Worm (Caenorhabditis elegans): ENCODE results near the gene T03G11.9.

T03G11.9 gene

DNA sequence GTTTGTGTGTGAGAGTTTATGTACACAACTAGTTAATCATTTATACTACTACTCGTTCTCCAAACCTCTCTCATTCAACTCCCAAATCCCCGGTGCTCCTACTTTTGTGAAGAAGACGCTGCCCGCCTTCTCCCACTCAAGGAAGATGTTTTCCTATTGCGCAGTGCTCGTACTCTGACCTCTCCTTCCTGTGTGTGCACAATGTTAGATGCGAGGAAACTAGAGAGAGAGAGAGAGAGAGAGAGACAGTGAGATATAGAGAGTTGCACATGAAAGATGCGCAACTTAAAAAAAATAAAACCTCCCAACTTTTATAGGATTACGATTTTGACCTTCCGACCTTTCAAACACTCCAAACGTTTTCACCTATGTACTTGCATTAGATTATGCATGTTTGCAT, 26.5 kb downstream of the T03G11.9 start:
- TF ChIP-seq mec-3 (tag; optimal IDR thresholded peaks at IDR 0.05; ENCODE audit: borderline replicate concordance) (no peak), odd-2 (tag; optimal IDR thresholded peaks at IDR 0.05) (no peak), unc-42 (tag; optimal IDR thresholded peaks at IDR 0.05) (peak; percentile 82)

DNA sequence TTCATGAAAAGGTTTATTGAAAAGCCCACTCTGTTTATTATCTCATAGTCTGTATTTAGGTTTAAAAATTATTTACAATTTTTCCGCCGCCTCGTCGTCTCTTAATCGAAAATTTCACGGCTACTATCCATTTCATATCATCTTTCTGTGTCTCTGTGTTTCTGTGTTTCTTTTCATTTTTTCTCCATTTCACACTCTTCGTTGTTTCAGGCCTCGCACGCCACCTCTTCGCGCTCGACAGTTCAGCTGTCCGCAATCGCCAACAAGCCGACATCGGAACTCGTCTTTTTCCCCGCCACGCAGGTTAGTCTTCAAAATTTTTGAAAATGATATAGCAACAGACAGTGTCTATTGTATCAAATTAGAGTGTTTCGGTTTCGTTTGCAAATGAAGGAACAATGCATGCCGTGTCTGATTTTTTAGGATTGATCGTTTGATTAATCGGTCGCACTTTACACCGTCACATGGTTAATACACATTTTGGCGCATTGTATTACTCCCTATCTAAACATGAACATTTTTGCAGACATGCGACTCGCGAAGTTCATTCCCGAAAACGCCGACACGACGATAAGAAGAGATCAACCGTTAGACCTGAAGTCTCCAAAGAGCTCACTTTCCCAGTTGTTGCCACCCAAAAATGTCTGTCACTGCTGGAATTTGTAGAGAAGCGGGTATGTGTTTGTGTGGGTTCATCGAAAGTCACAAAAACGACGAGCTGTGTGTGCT, 27.1 kb downstream of the T03G11.9 start:
- TF ChIP-seq eyg-1 (tag; optimal IDR thresholded peaks at IDR 0.05) (no peak), zip-5 (tag; optimal IDR thresholded peaks at IDR 0.05) (no peak), unc-3 (GFP tag; conservative IDR thresholded peaks at IDR 0.05) (no peak), unc-3 (tag; optimal IDR thresholded peaks at IDR 0.05) (no peak), dve-1 (tag; optimal IDR thresholded peaks at IDR 0.05) (no peak), ttx-3 (tag; optimal IDR thresholded peaks at IDR 0.05) (no peak), unc-42 (tag; optimal IDR thresholded peaks at IDR 0.05) (no peak), ceh-14 (tag; optimal IDR thresholded peaks at IDR 0.05) (no peak)

ce11 chrX:5213032-5213431, 29.0 kb downstream of the T03G11.9 start:
- no peak for TF ChIP-seq pax-1 (tag; optimal IDR thresholded peaks at IDR 0.05)

DNA sequence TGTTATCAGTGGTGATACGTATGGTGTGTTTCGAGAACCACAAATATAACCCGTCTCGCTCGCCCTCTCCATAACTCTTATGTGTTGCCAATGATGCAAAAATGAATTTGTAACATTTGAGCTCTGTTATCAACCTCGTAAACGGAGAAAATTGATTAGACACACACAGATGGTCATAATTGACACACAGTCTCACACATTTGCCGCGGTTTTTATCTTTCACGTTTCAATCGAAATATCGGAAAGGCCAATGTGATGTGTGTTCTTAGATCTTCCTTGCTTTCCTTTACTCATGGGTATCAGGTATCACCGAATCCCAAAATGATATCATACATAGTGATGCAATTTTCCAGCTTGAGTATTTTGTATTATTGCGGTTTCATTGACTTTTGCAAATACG, 29.5 kb downstream of the T03G11.9 start:
- TF ChIP-seq elt-2 (tag; optimal IDR thresholded peaks at IDR 0.05) (peak; percentile 88), mec-3 (tag; optimal IDR thresholded peaks at IDR 0.05; ENCODE audit: borderline replicate concordance) (no peak), pqm-1 (tag; optimal IDR thresholded peaks at IDR 0.05) (peak; percentile 29)

DNA sequence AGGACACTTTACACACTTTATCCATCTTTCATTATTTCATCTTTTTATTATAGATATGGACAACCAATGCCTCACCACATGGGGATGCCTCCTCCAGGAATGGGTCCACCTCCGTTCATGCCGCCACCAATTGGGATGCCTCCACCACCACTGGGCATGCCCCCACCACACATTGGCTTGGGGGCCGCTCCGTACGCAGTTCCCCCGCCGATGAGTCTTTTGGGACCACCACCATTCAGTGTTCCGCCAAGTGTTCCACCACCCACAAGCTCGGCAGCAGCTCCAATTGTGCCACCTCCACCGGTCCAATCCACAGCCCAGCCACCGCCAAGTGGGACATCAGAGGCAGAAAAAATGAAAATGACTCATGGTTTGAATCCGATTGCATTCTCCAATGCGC, 30.8 kb downstream of the T03G11.9 start:
- TF ChIP-seq C08G9.2 (tag; optimal IDR thresholded peaks at IDR 0.05) (peak; percentile 26), ceh-30 (tag; optimal IDR thresholded peaks at IDR 0.05) (no peak)

DNA sequence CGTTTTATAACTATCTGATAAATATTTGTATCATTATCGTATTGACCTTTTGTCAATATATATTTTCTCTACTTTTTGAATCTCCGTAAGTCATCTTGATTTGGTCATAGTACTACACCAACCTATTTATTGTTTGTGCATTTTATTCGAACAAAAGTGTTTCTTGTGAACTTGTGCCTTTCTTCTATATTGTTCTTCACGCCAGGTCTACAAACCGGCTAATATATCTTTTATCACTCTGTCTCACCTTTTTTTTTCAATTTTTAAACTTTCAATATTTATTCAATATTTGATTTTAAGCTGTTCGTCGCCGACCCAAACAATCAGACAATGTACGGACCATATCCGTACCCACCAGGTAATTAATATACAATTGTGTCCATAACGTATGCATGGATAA, 32.0 kb downstream of the T03G11.9 start, which contains the start of gene hrpa-2:
Gene hrpa-2, plus strand, starts transcription at position 301 of the 400 bp plus-strand sequence.
- TF ChIP-seq npax-4 (tag; optimal IDR thresholded peaks at IDR 0.05) (no peak), pat-9 (tag; optimal IDR thresholded peaks at IDR 0.05) (no peak), pha-2 (tag; optimal IDR thresholded peaks at IDR 0.05) (no peak), hlh-6 (tag; optimal IDR thresholded peaks at IDR 0.05) (no peak), ceh-31 (tag; optimal IDR thresholded peaks at IDR 0.05) (no peak), ceh-19 (GFP tag; optimal IDR thresholded peaks at IDR 0.05) (no peak), ceh-48 (tag; optimal IDR thresholded peaks at IDR 0.05) (no peak), hlh-13 (GFP tag; optimal IDR thresholded peaks at IDR 0.05) (no peak), che-1 (tag; optimal IDR thresholded peaks at IDR 0.05) (no peak), hlh-8 (tag; optimal IDR thresholded peaks at IDR 0.05) (no peak), madf-2 (tag; optimal IDR thresholded peaks at IDR 0.05) (no peak), sox-2 (GFP tag; IDR thresholded peaks at IDR 0.05) (no peak), ztf-16 (tag; optimal IDR thresholded peaks at IDR 0.05) (no peak), dmd-4 (tag; optimal IDR thresholded peaks at IDR 0.05; ENCODE audit: borderline replicate concordance) (no peak)

DNA sequence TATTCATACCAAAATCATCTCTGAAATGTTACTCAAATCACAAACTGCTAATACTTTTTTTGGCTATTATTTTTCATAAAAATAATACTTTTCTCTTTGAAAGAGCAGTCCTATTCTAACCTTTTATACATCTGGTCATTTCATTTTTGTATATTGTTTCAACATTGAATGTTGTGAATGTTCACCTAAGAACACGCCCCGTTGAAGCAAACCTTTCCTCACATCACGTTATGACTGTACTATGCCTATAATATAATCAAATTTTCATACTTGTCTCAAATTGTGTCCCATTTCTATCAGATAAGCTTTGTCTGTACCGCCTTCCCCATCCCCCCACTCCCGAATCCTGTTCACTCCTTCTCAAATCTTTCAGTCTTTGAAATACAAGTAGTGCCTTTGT, 34.3 kb downstream of the T03G11.9 start:
- TF ChIP-seq dmd-4 (tag; optimal IDR thresholded peaks at IDR 0.05; ENCODE audit: borderline replicate concordance) (no peak), pqm-1 (tag; optimal IDR thresholded peaks at IDR 0.05) (no peak), ceh-22 (tag; optimal IDR thresholded peaks at IDR 0.05) (no peak), ama-1 (optimal IDR thresholded peaks at IDR 0.05) (no peak), ceh-34 (tag; optimal IDR thresholded peaks at IDR 0.05) (no peak), ttx-3 (tag; optimal IDR thresholded peaks at IDR 0.05) (no peak), ceh-19 (GFP tag; optimal IDR thresholded peaks at IDR 0.05) (no peak), ceh-14 (tag; optimal IDR thresholded peaks at IDR 0.05) (no peak)
